Worm (Caenorhabditis elegans) whole organism, early embryonic: ENCODE results near the gene Y56A3A.6.

Experiments used
- B0310.2 ChIP-seq: sonication (generic microtip); optimal IDR thresholded peaks from 2 replicates; lab custom pipeline; 2016; ENCODE audit warnings: mild to moderate bottlenecking, missing genetic modification characterization, missing compliant biosample characterization
- F13C5.2 ChIP-seq: sonication (generic microtip); optimal IDR thresholded peaks from 2 replicates; lab custom pipeline; 2017; ENCODE audit warnings: mild to moderate bottlenecking, missing genetic modification characterization, inconsistent platforms, missing compliant biosample characterization
- aly-1 ChIP-seq: sonication (generic microtip); optimal IDR thresholded peaks from 2 replicates; lab custom pipeline; 2016; ENCODE audit warnings: missing genetic modification characterization, missing compliant biosample characterization
- ama-1 ChIP-seq: fragments of 150-350 bp; optimal IDR thresholded peaks from 2 replicates; lab custom pipeline; 2014
- ceh-13 ChIP-seq: fragments of 200-800 bp; sonication (Bioruptor generic); optimal IDR thresholded peaks from 2 replicates; lab custom pipeline; 2018; ENCODE audit warnings: mild to moderate bottlenecking, missing genetic modification characterization, missing compliant biosample characterization
- ceh-36 ChIP-seq: sonication (generic microtip); optimal IDR thresholded peaks from 2 replicates; lab custom pipeline; 2016; ENCODE audit warnings: missing genetic modification characterization, inconsistent platforms, missing compliant biosample characterization
- ets-7 ChIP-seq: sonication (generic microtip); optimal IDR thresholded peaks from 2 replicates; lab custom pipeline; 2016; ENCODE audit warnings: missing genotype, missing genetic modification characterization, missing compliant biosample characterization
- flt-1 ChIP-seq: fragments of 200-800 bp; sonication (Bioruptor generic); IDR thresholded peaks from 2 replicates; pipeline ENCODE4 v1.3.6; 2022; ENCODE audit warnings: missing genetic modification characterization, missing compliant biosample characterization
- hmbx-1 ChIP-seq: sonication (generic microtip); optimal IDR thresholded peaks from 2 replicates; lab custom pipeline; 2016; ENCODE audit warnings: mild to moderate bottlenecking, missing genetic modification characterization, missing compliant biosample characterization
- hmg-4 ChIP-seq: fragments of 200-800 bp; sonication (Bioruptor generic); optimal IDR thresholded peaks from 2 replicates; lab custom pipeline; 2018; ENCODE audit warnings: mild to moderate bottlenecking, missing genetic modification characterization, missing compliant biosample characterization
- hnd-1 ChIP-seq: sonication (generic microtip); optimal IDR thresholded peaks from 2 replicates; lab custom pipeline; 2016; ENCODE audit warnings: missing genetic modification characterization, missing compliant biosample characterization
- pes-1 ChIP-seq: fragments of 200-800 bp; sonication (Bioruptor generic); IDR thresholded peaks from 2 replicates; pipeline ENCODE4 v1.3.6; 2022; ENCODE audit warnings: missing genetic modification reagents, missing genetic modification characterization, missing compliant biosample characterization
- scrt-1 ChIP-seq: fragments of 200-800 bp; sonication (Bioruptor generic); IDR thresholded peaks from 2 replicates; pipeline ENCODE4 v1.3.6; 2022; ENCODE audit warnings: missing genetic modification characterization, missing compliant biosample characterization
- sea-1 ChIP-seq: fragments of 200-800 bp; sonication (Bioruptor generic); conservative IDR thresholded peaks from 2 replicates; pipeline ENCODE4 v1.3.6; 2022; ENCODE audit warnings: missing genetic modification characterization, missing compliant biosample characterization
- tbx-11 ChIP-seq: fragments of 200-800 bp; sonication (Bioruptor generic); IDR thresholded peaks from 2 replicates; pipeline ENCODE4 v1.3.6; 2022; ENCODE audit warnings: missing genetic modification characterization, missing compliant biosample characterization
- tbx-37 ChIP-seq: fragments of 200-800 bp; sonication (Bioruptor generic); conservative IDR thresholded peaks from 2 replicates; pipeline ENCODE4 v1.3.6; 2022; ENCODE audit warnings: missing genetic modification reagents, missing genetic modification characterization, missing compliant biosample characterization
- tra-4 ChIP-seq: sonication (generic microtip); optimal IDR thresholded peaks from 2 replicates; lab custom pipeline; 2017; ENCODE audit warnings: missing genetic modification characterization, missing compliant biosample characterization

Gene Y56A3A.6

ce11 chrIII:11823260-11823659 is 55.3 kb downstream of the Y56A3A.6 start, which contains the start of gene C18D11.3:
C18D11.3 (plus strand) TSS chrIII:11823448.
- TF ChIP-seq F13C5.2 (tag; lab: Kevin White, UChicago), result peak; percentile 64
- no peak for TF ChIP-seq hnd-1

DNA sequence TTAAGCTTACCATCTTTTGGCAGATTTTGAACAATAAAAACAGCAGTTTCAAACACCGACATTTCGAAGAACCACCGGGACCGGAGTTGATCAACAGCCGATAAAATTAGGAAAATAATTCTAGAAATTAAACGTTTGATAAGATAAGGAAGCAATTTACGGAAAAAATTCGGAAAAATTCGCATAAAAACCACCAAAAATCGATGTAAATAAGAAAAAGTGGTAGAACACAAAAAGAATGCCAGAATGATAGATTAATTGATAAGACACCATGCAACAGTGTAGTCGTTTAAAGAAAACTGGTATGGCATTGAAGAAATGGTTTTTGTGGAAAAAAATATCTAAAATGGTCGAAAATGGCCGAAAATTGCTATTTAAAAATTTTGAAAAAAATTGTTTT is 56.2 kb downstream of the Y56A3A.6 start, which contains the start of gene maa-1:
Gene maa-1 (minus strand): TSS at position 120 of the 400 bp plus-strand sequence.
- no peak for TF ChIP-seq ceh-36 (tag; lab: Kevin White, UChicago)
- no peak for TF ChIP-seq aly-1 (tag; lab: Kevin White, UChicago)
- TF ChIP-seq B0310.2 (tag; lab: Kevin White, UChicago), result no peak
- TF ChIP-seq hnd-1, result no peak
- TF ChIP-seq F13C5.2 (tag; lab: Kevin White, UChicago), result no peak
- TF ChIP-seq tbx-37 (GFP tag; lab: Robert Waterston, UW), result no peak
- TF ChIP-seq ama-1 (lab: Kevin White, UChicago), result no peak
- TF ChIP-seq tra-4, result no peak
- TF ChIP-seq scrt-1 (GFP tag; lab: Robert Waterston, UW), result no peak
- no peak for TF ChIP-seq pes-1 (GFP tag; lab: Robert Waterston, UW)
- no peak for TF ChIP-seq sea-1 (GFP tag; lab: Robert Waterston, UW)
- no peak for TF ChIP-seq tbx-11 (GFP tag; lab: Robert Waterston, UW)
- TF ChIP-seq hmg-4 (GFP tag; lab: Kevin White, UChicago), result no peak
- TF ChIP-seq hmbx-1 (tag; lab: Kevin White, UChicago), result no peak
- no peak for TF ChIP-seq ets-7 (tag; lab: Kevin White, UChicago)
- TF ChIP-seq ceh-13 (GFP tag; lab: Kevin White, UChicago), result no peak
- no peak for TF ChIP-seq flt-1
